Worm (Caenorhabditis elegans) whole organism, young adult: Measurements from ENCODE around the gene C29H12.2.

Experiments
- B0035.1 ChIP-seq: sonication (generic microtip); optimal IDR thresholded peaks from 2 replicates; lab custom pipeline; 2016; ENCODE audit warnings: missing genetic modification characterization, mild to moderate bottlenecking, missing compliant biosample characterization, missing genotype, missing genetic modification reagents
- D2030.7 ChIP-seq: fragments of 200-800 bp; sonication (Bioruptor generic); IDR thresholded peaks from 2 replicates; pipeline ENCODE4 v1.3.6; 2022; ENCODE audit warnings: missing genetic modification reagents, missing genetic modification characterization, missing compliant biosample characterization
- F23B12.7 ChIP-seq: sonication (generic microtip); optimal IDR thresholded peaks from 2 replicates; lab custom pipeline; 2017; ENCODE audit warnings: missing genetic modification characterization, mild to moderate bottlenecking, missing compliant biosample characterization, antibody characterized with exemption, moderate library complexity; ENCODE audit not compliant: insufficient read depth
- F33H1.4 ChIP-seq: fragments of 200-800 bp; sonication (Bioruptor generic); IDR thresholded peaks from 2 replicates; pipeline ENCODE4 v1.3.6; 2022; ENCODE audit warnings: missing genetic modification reagents, missing genetic modification characterization, missing compliant biosample characterization
- K12H6.12 ChIP-seq: fragments of 200-800 bp; sonication (Bioruptor generic); optimal IDR thresholded peaks from 2 replicates; lab custom pipeline; 2018; ENCODE audit warnings: mild to moderate bottlenecking, missing genetic modification characterization, missing compliant biosample characterization
- ekl-4 ChIP-seq: fragments of 200-800 bp; sonication (Bioruptor generic); IDR thresholded peaks from 2 replicates; pipeline ENCODE4 v1.3.6; 2022; ENCODE audit warnings: missing genetic modification reagents, missing genetic modification characterization, missing compliant biosample characterization
- ets-4 ChIP-seq: fragments of 200-800 bp; sonication (Bioruptor generic); optimal IDR thresholded peaks from 2 replicates; lab custom pipeline; 2018; ENCODE audit warnings: mild to moderate bottlenecking, missing genetic modification characterization, missing compliant biosample characterization
- lir-1 ChIP-seq: fragments of 200-800 bp; sonication (Bioruptor generic); conservative IDR thresholded peaks from 2 replicates; pipeline ENCODE4 v1.3.6; 2022; ENCODE audit warnings: missing genetic modification reagents, missing genetic modification characterization, missing compliant biosample characterization
- madf-10 ChIP-seq: sonication (generic microtip); optimal IDR thresholded peaks from 2 replicates; lab custom pipeline; 2016; ENCODE audit warnings: mild to moderate bottlenecking, missing genetic modification characterization, missing compliant biosample characterization
- pha-4 ChIP-seq: fragments of 150-350 bp; sonication (generic microtip); optimal IDR thresholded peaks from 2 replicates; lab custom pipeline; 2014; ENCODE audit warnings: missing biosample characterization, missing genetic modification reagents, missing genetic modification characterization
- unc-62 ChIP-seq: fragments of 150-350 bp; optimal IDR thresholded peaks from 2 replicates; lab custom pipeline; 2014; ENCODE audit warnings: missing biosample characterization, missing genetic modification reagents, missing genetic modification characterization
- ztf-18 ChIP-seq: sonication (generic microtip); optimal IDR thresholded peaks from 2 replicates; lab custom pipeline; 2016; ENCODE audit warnings: missing genotype, mild to moderate bottlenecking, missing genetic modification characterization, missing compliant biosample characterization

DNA sequence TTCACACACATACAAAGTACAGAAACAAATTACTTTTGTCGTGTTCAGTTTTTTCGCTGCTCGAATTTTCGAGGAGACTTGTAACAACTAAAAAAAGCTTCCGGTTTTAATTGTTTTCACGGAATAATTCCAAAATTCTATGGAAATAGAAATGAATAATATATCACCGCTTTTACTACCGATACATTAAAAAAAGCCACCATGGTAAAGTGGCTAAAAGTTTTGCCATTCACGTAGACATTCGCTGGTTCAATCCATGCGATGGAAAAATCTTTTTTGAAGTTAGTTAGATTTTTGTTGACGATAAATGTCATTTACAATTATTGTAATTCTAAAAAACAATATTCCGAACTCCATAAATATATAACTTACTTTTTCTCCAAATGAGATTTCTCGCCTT lies 45.1 kb downstream of the C29H12.2 start:
- TF ChIP-seq F33H1.4 (GFP tag; lab: Robert Waterston, UW) (no peak), ztf-18 (tag; lab: Kevin White, UChicago) (no peak), ekl-4 (GFP tag; lab: Robert Waterston, UW) (no peak), K12H6.12 (no peak), madf-10 (no peak), B0035.1 (tag; lab: Kevin White, UChicago) (no peak), lir-1 (GFP tag; lab: Robert Waterston, UW) (no peak), D2030.7 (GFP tag; lab: Robert Waterston, UW) (no peak), F23B12.7 (tag; lab: Kevin White, UChicago) (no peak), unc-62 (GFP tag; lab: Kevin White, UChicago) (no peak), pha-4 (tag; lab: Kevin White, UChicago) (no peak), ets-4 (GFP tag; lab: Kevin White, UChicago) (no peak)
